Worm (Caenorhabditis elegans) whole organism, mixed stage, embryonic: ENCODE results near the gene tmem-184.

Source experiments
- flh-1 ChIP-seq: fragments of 200-800 bp; sonication (Bioruptor generic); optimal IDR thresholded peaks from 2 replicates; lab custom pipeline; 2018; ENCODE audit warnings: mild to moderate bottlenecking, missing genetic modification characterization, moderate library complexity, missing compliant biosample characterization
- lsy-2 ChIP-seq: fragments of 150-350 bp; optimal IDR thresholded peaks from 2 replicates; lab custom pipeline; 2014; ENCODE audit warnings: missing biosample characterization, missing genetic modification characterization
- pha-4 ChIP-seq: fragments of 150-350 bp; optimal IDR thresholded peaks from 2 replicates; lab custom pipeline; 2018; ENCODE audit warnings: missing biosample characterization, missing genetic modification reagents, missing genetic modification characterization
- snpc-4 ChIP-seq: fragments of 150-350 bp; optimal IDR thresholded peaks from 2 replicates; lab custom pipeline; 2014; ENCODE audit warnings: missing biosample characterization, missing genetic modification characterization
- ztf-11 ChIP-seq: fragments of 150-350 bp; optimal IDR thresholded peaks from 2 replicates; lab custom pipeline; 2014; ENCODE audit warnings: missing biosample characterization, missing genetic modification characterization

ce11 chrX:14753514-14754076, 46.9 kb upstream of the tmem-184 start, which contains the start of gene sucl-1:
- TF ChIP-seq lsy-2 (tag; lab: Kevin White, UChicago) (peak; percentile 16), pha-4 (peak; percentile 43), flh-1 (no peak), ztf-11 (tag; lab: Kevin White, UChicago) (peak; percentile 43), snpc-4 (tag; lab: Kevin White, UChicago) (no peak)
